Worm (Caenorhabditis elegans) whole organism, late embryonic: ENCODE data around the gene srj-22.

Experiments used
- K09A11.1 ChIP-seq: sonication (generic microtip); optimal IDR thresholded peaks from 2 replicates; lab custom pipeline; 2017; ENCODE audit warnings: antibody characterized with exemption, mild to moderate bottlenecking, missing genetic modification characterization, missing compliant biosample characterization; ENCODE audit not compliant: insufficient read depth
- ahr-1 ChIP-seq: sonication (generic microtip); optimal IDR thresholded peaks from 2 replicates; lab custom pipeline; 2016; ENCODE audit warnings: missing genetic modification characterization, missing compliant biosample characterization
- ama-1 ChIP-seq: fragments of 150-350 bp; optimal IDR thresholded peaks from 2 replicates; lab custom pipeline; 2014
- ceh-19 ChIP-seq: fragments of 200-800 bp; sonication (Bioruptor generic); optimal IDR thresholded peaks from 2 replicates; lab custom pipeline; 2018; ENCODE audit warnings: mild to moderate bottlenecking, missing genetic modification characterization, missing compliant biosample characterization
- ceh-2 ChIP-seq: sonication (generic microtip); optimal IDR thresholded peaks from 2 replicates; lab custom pipeline; 2016; ENCODE audit warnings: missing genotype, missing genetic modification characterization, missing compliant biosample characterization
- ceh-30 ChIP-seq: fragments of 150-350 bp; optimal IDR thresholded peaks from 2 replicates; lab custom pipeline; 2014; ENCODE audit warnings: missing biosample characterization, missing genetic modification characterization
- ceh-31 ChIP-seq: sonication (generic microtip); optimal IDR thresholded peaks from 2 replicates; lab custom pipeline; 2016; ENCODE audit warnings: missing genetic modification characterization, missing compliant biosample characterization
- ceh-34 ChIP-seq: sonication (generic microtip); optimal IDR thresholded peaks from 2 replicates; lab custom pipeline; 2016; ENCODE audit warnings: mild to moderate bottlenecking, missing genetic modification characterization, missing compliant biosample characterization
- ceh-45 ChIP-seq: fragments of 200-800 bp; sonication (Bioruptor generic); IDR thresholded peaks from 2 replicates; pipeline ENCODE4 v1.3.6; 2022; ENCODE audit warnings: missing genetic modification reagents, missing genetic modification characterization, missing compliant biosample characterization
- ceh-48 ChIP-seq: sonication (generic microtip); optimal IDR thresholded peaks from 2 replicates; lab custom pipeline; 2016; ENCODE audit warnings: missing genetic modification characterization, inconsistent platforms, missing compliant biosample characterization
- ceh-9 ChIP-seq: sonication (generic microtip); optimal IDR thresholded peaks from 2 replicates; lab custom pipeline; 2016; ENCODE audit warnings: mild to moderate bottlenecking, missing genetic modification characterization, inconsistent platforms, missing compliant biosample characterization
- che-1 ChIP-seq: sonication (generic microtip); optimal IDR thresholded peaks from 2 replicates; lab custom pipeline; 2016; ENCODE audit warnings: mild to moderate bottlenecking, missing genetic modification characterization, missing compliant biosample characterization
- dmd-4 ChIP-seq: sonication (generic microtip); optimal IDR thresholded peaks from 2 replicates; lab custom pipeline; 2016; ENCODE audit warnings: borderline replicate concordance, missing genetic modification characterization, missing compliant biosample characterization
- ets-4 ChIP-seq: sonication (generic microtip); optimal IDR thresholded peaks from 2 replicates; lab custom pipeline; 2016; ENCODE audit warnings: missing genetic modification characterization, missing compliant biosample characterization
- fkh-6 ChIP-seq: sonication (generic microtip); optimal IDR thresholded peaks from 2 replicates; lab custom pipeline; 2016; ENCODE audit warnings: missing genetic modification characterization, missing compliant biosample characterization
- gmeb-2 ChIP-seq: sonication (generic microtip); optimal IDR thresholded peaks from 2 replicates; lab custom pipeline; 2016; ENCODE audit warnings: missing genetic modification characterization, inconsistent platforms, missing compliant biosample characterization
- hlh-13 ChIP-seq: fragments of 200-800 bp; sonication (Bioruptor generic); optimal IDR thresholded peaks from 2 replicates; lab custom pipeline; 2018; ENCODE audit warnings: mild to moderate bottlenecking, missing genetic modification characterization, missing compliant biosample characterization
- hlh-30 ChIP-seq: sonication (generic microtip); optimal IDR thresholded peaks from 2 replicates; lab custom pipeline; 2017; ENCODE audit warnings: antibody characterized with exemption, missing genetic modification characterization, missing compliant biosample characterization; ENCODE audit not compliant: insufficient read depth
- hlh-6 ChIP-seq: sonication (generic microtip); optimal IDR thresholded peaks from 2 replicates; lab custom pipeline; 2016; ENCODE audit warnings: missing genotype, missing genetic modification characterization, missing compliant biosample characterization
- lim-6 ChIP-seq: sonication (generic microtip); optimal IDR thresholded peaks from 2 replicates; lab custom pipeline; 2016; ENCODE audit warnings: missing genetic modification characterization, missing compliant biosample characterization
- nhr-232 ChIP-seq: sonication (generic microtip); optimal IDR thresholded peaks from 2 replicates; lab custom pipeline; 2016; ENCODE audit warnings: missing genetic modification characterization, missing compliant biosample characterization
- pat-9 ChIP-seq: fragments of 200-800 bp; sonication (Bioruptor generic); optimal IDR thresholded peaks from 2 replicates; lab custom pipeline; 2018; ENCODE audit warnings: mild to moderate bottlenecking, missing genetic modification characterization, moderate library complexity, missing compliant biosample characterization
- pha-2 ChIP-seq: sonication (generic microtip); optimal IDR thresholded peaks from 2 replicates; lab custom pipeline; 2017; ENCODE audit warnings: mild to moderate bottlenecking, missing genetic modification characterization, missing compliant biosample characterization
- pha-4 ChIP-seq: fragments of 150-350 bp; optimal IDR thresholded peaks from 2 replicates; lab custom pipeline; 2018; ENCODE audit warnings: missing biosample characterization, missing genetic modification reagents, missing genetic modification characterization
- ref-2 ChIP-seq: sonication (generic microtip); optimal IDR thresholded peaks from 2 replicates; lab custom pipeline; 2016; ENCODE audit warnings: missing genetic modification characterization, missing compliant biosample characterization
- rnt-1 ChIP-seq: sonication (generic microtip); optimal IDR thresholded peaks from 2 replicates; lab custom pipeline; 2016; ENCODE audit warnings: missing genetic modification characterization, missing compliant biosample characterization
- sdc-2 ChIP-seq: sonication (generic microtip); optimal IDR thresholded peaks from 2 replicates; lab custom pipeline; 2016; ENCODE audit warnings: missing genotype, missing genetic modification characterization, missing compliant biosample characterization
- sox-2 ChIP-seq: fragments of 200-800 bp; sonication (Bioruptor generic); IDR thresholded peaks from 2 replicates; pipeline ENCODE4 v1.3.6; 2022; ENCODE audit warnings: missing genetic modification reagents, missing genetic modification characterization, missing compliant biosample characterization
- syd-9 ChIP-seq: sonication (generic microtip); optimal IDR thresholded peaks from 2 replicates; lab custom pipeline; 2016; ENCODE audit warnings: mild to moderate bottlenecking, missing genetic modification characterization, moderate library complexity, missing compliant biosample characterization
- tbx-2 ChIP-seq: sonication (generic microtip); optimal IDR thresholded peaks from 2 replicates; lab custom pipeline; 2016; ENCODE audit warnings: missing genetic modification characterization, missing compliant biosample characterization
- tbx-7 ChIP-seq: sonication (generic microtip); optimal IDR thresholded peaks from 2 replicates; lab custom pipeline; 2016; ENCODE audit warnings: missing genotype, missing genetic modification characterization, missing compliant biosample characterization
- unc-42 ChIP-seq: sonication (generic microtip); optimal IDR thresholded peaks from 2 replicates; lab custom pipeline; 2016; ENCODE audit warnings: missing genotype, missing genetic modification characterization, missing compliant biosample characterization
- unc-86 ChIP-seq: sonication (generic microtip); optimal IDR thresholded peaks from 2 replicates; lab custom pipeline; 2016; ENCODE audit warnings: missing genetic modification characterization, missing compliant biosample characterization
- ztf-16 ChIP-seq: sonication (generic microtip); optimal IDR thresholded peaks from 2 replicates; lab custom pipeline; 2017; ENCODE audit warnings: missing genetic modification characterization, missing compliant biosample characterization

Gene srj-22

ce11 chrV:10724472-10724871, 19.1 kb downstream of the srj-22 start:
- TF ChIP-seq unc-86 (tag; lab: Kevin White, UChicago) (no peak), fkh-6 (tag; lab: Kevin White, UChicago) (no peak), hlh-13 (GFP tag; lab: Kevin White, UChicago) (no peak), ceh-45 (GFP tag; lab: Robert Waterston, UW) (no peak)

ce11 chrV:10723583-10723982, 20.0 kb downstream of the srj-22 start:
- TF ChIP-seq hlh-6 (tag; lab: Kevin White, UChicago) (no peak), ceh-34 (tag; lab: Kevin White, UChicago) (peak; percentile 22)
- TF ChIP-seq, all 69 proteins: peak for 1

- no peak for TF ChIP-seq pha-2
- peak; percentile 59 for TF ChIP-seq hlh-30
- TF ChIP-seq sdc-2 (tag; lab: Kevin White, UChicago): no peak
- no peak for TF ChIP-seq rnt-1 (tag; lab: Kevin White, UChicago)
Observed at ce11 chrV:10723181-10723580, 20.4 kb downstream of the srj-22 start.

ce11 chrV:10722595-10722994, 21.0 kb downstream of the srj-22 start:
- peak; percentile 42 for TF ChIP-seq hlh-30
- no peak for TF ChIP-seq pat-9 (tag; lab: Kevin White, UChicago)
- no peak for TF ChIP-seq pha-2

ce11 chrV:10721912-10722426, 21.6 kb downstream of the srj-22 start:
- no peak for TF ChIP-seq ztf-16 (tag; lab: Kevin White, UChicago)
- no peak for TF ChIP-seq ceh-48 (tag; lab: Kevin White, UChicago)
- no peak for TF ChIP-seq nhr-232 (tag; lab: Kevin White, UChicago)
- TF ChIP-seq K09A11.1 (tag; lab: Kevin White, UChicago): no peak
- no peak for TF ChIP-seq pha-4 (tag; lab: Kevin White, UChicago)
- TF ChIP-seq fkh-6 (tag; lab: Kevin White, UChicago): no peak
- no peak for TF ChIP-seq dmd-4
- no peak for TF ChIP-seq ceh-31 (tag; lab: Kevin White, UChicago)

ce11 chrV:10721304-10721703, 22.2 kb downstream of the srj-22 start:
- TF ChIP-seq ceh-2 (tag; lab: Kevin White, UChicago) (no peak), ref-2 (tag; lab: Kevin White, UChicago) (no peak), unc-42 (peak; percentile 99), ceh-31 (tag; lab: Kevin White, UChicago) (peak; percentile 2)

ce11 chrV:10720876-10721275, 22.7 kb downstream of the srj-22 start:
- no peak for TF ChIP-seq che-1 (tag; lab: Kevin White, UChicago)
- no peak for TF ChIP-seq ahr-1 (tag; lab: Kevin White, UChicago)
- TF ChIP-seq sdc-2 (tag; lab: Kevin White, UChicago): no peak
- TF ChIP-seq ceh-48 (tag; lab: Kevin White, UChicago): no peak
- no peak for TF ChIP-seq lim-6 (tag; lab: Kevin White, UChicago)
- no peak for TF ChIP-seq sox-2 (GFP tag; lab: Robert Waterston, UW)
- no peak for TF ChIP-seq ets-4 (tag; lab: Kevin White, UChicago)
- no peak for TF ChIP-seq ama-1 (lab: Kevin White, UChicago)
- no peak for TF ChIP-seq pha-4 (tag; lab: Kevin White, UChicago)
- no peak for TF ChIP-seq tbx-7
- no peak for TF ChIP-seq ceh-9
- no peak for TF ChIP-seq gmeb-2 (tag; lab: Kevin White, UChicago)
- no peak for TF ChIP-seq ceh-19
- TF ChIP-seq ceh-2 (tag; lab: Kevin White, UChicago): no peak
- TF ChIP-seq nhr-232 (tag; lab: Kevin White, UChicago): no peak
- no peak for TF ChIP-seq tbx-2 (tag; lab: Kevin White, UChicago)
- no peak for TF ChIP-seq ceh-30 (tag; lab: Kevin White, UChicago)
- TF ChIP-seq syd-9: no peak
- no peak for TF ChIP-seq ceh-31 (tag; lab: Kevin White, UChicago)
